Worm (Caenorhabditis elegans) whole organism, late embryonic: ENCODE measurements around the gene gasr-8.

Experiments used
- T23F11.4 ChIP-seq: fragments of 200-800 bp; sonication (Bioruptor generic); optimal IDR thresholded peaks from 2 replicates; lab custom pipeline; 2018; ENCODE audit warnings: mild to moderate bottlenecking, missing genetic modification characterization, missing compliant biosample characterization
- nhr-11 ChIP-seq: fragments of 150-350 bp; optimal IDR thresholded peaks from 2 replicates; lab custom pipeline; 2014; ENCODE audit warnings: missing biosample characterization, missing genetic modification characterization
- sox-4 ChIP-seq: sonication (generic microtip); optimal IDR thresholded peaks from 2 replicates; lab custom pipeline; 2017; ENCODE audit warnings: mild to moderate bottlenecking, missing genetic modification characterization, inconsistent platforms, missing compliant biosample characterization
- unc-42 ChIP-seq: sonication (generic microtip); optimal IDR thresholded peaks from 2 replicates; lab custom pipeline; 2016; ENCODE audit warnings: missing genotype, missing genetic modification characterization, missing compliant biosample characterization

ce11 chrV:14650631-14651030 is 38.3 kb upstream of the gasr-8 start:
- no peak for TF ChIP-seq T23F11.4 (GFP tag; lab: Kevin White, UChicago)
- TF ChIP-seq sox-4 (tag; lab: Kevin White, UChicago): no peak
- peak; percentile 45 for TF ChIP-seq unc-42 (tag; lab: Kevin White, UChicago)
- no peak for TF ChIP-seq nhr-11 (tag; lab: Kevin White, UChicago)
